Fruit fly (Drosophila melanogaster): ENCODE results near the gene mio.

The mio gene

dm6 chr2L:2202853-2203717, 14.0 kb upstream of the mio start:
- no peak for TF ChIP-seq D1 (tag; optimal IDR thresholded peaks at IDR 0.05)
- TF ChIP-seq CG13204 (GFP tag; optimal IDR thresholded peaks at IDR 0.05) = peak; percentile 96
- peak; percentile 64 for TF ChIP-seq CG14655 (GFP tag; optimal IDR thresholded peaks at IDR 0.05)
- TF ChIP-seq CG8301 (tag; optimal IDR thresholded peaks at IDR 0.05) = peak; percentile 56
- TF ChIP-seq CG10348 (GFP tag; IDR thresholded peaks at IDR 0.05) = 0 out of 2 replicates have a peak, but pooled peaks have one; percentile 6
- no peak for TF ChIP-seq CG17806 (tag; optimal IDR thresholded peaks at IDR 0.05)
- TF ChIP-seq CG4496 (GFP tag; IDR thresholded peaks at IDR 0.05) = peak; percentile 85
- TF ChIP-seq Snoo (tag; optimal IDR thresholded peaks at IDR 0.05) = peak; percentile 31
- TF ChIP-seq rn (GFP tag; IDR thresholded peaks at IDR 0.05) = peak; percentile 57; the same call in 1 of the 2 replicates
- TF ChIP-seq CG12605 (GFP tag; IDR thresholded peaks at IDR 0.05) = peak; percentile 29; the same call in 1 of the 2 replicates
- TF ChIP-seq CG8159 (tag; optimal IDR thresholded peaks at IDR 0.05) = peak; percentile 50
- TF ChIP-seq CG34367 (tag; optimal IDR thresholded peaks at IDR 0.05) = no peak
- peak; percentile 86 for TF ChIP-seq CG32121 (GFP tag; IDR thresholded peaks at IDR 0.05)
- peak; percentile 49 for TF ChIP-seq Pif1B (GFP tag; optimal IDR thresholded peaks at IDR 0.05)
- TF ChIP-seq fd96Ca (GFP tag; IDR thresholded peaks at IDR 0.05) = peak; percentile 81; the same call in 2 of the 3 replicates
- TF ChIP-seq Ets98B (GFP tag; IDR thresholded peaks at IDR 0.05) = peak; percentile 88
- no peak for TF ChIP-seq CG15710 (tag; optimal IDR thresholded peaks at IDR 0.05)
- peak; percentile 100 for TF ChIP-seq EcR (GFP tag; optimal IDR thresholded peaks at IDR 0.05)
- peak; percentile 32 for TF ChIP-seq gl (tag; optimal IDR thresholded peaks at IDR 0.05)
- peak; percentile 30 for TF ChIP-seq Pif1A (GFP tag; optimal IDR thresholded peaks at IDR 0.05)
- TF ChIP-seq CG9948 (tag; optimal IDR thresholded peaks at IDR 0.05) = no peak

- TF ChIP-seq CG9948 (tag; optimal IDR thresholded peaks at IDR 0.05) (no peak), rn (GFP tag; IDR thresholded peaks at IDR 0.05) (no peak), CG34367 (tag; optimal IDR thresholded peaks at IDR 0.05) (no peak), fd96Ca (GFP tag; IDR thresholded peaks at IDR 0.05) (no peak), CG12605 (GFP tag; IDR thresholded peaks at IDR 0.05) (no peak), CG8301 (tag; optimal IDR thresholded peaks at IDR 0.05) (no peak), D1 (tag; optimal IDR thresholded peaks at IDR 0.05) (no peak), EcR (GFP tag; optimal IDR thresholded peaks at IDR 0.05) (no peak), CG10348 (GFP tag; IDR thresholded peaks at IDR 0.05) (no peak), Ets98B (GFP tag; IDR thresholded peaks at IDR 0.05) (no peak), Pif1A (GFP tag; optimal IDR thresholded peaks at IDR 0.05) (no peak), CG8159 (tag; optimal IDR thresholded peaks at IDR 0.05) (no peak), CG17806 (tag; optimal IDR thresholded peaks at IDR 0.05) (no peak)
Observed at dm6 chr2L:2206066-2206465, 11.0 kb upstream of the mio start, which contains the start of gene CG31668. TSS of gene CG31668 (minus strand) at chr2L:2206166.

DNA sequence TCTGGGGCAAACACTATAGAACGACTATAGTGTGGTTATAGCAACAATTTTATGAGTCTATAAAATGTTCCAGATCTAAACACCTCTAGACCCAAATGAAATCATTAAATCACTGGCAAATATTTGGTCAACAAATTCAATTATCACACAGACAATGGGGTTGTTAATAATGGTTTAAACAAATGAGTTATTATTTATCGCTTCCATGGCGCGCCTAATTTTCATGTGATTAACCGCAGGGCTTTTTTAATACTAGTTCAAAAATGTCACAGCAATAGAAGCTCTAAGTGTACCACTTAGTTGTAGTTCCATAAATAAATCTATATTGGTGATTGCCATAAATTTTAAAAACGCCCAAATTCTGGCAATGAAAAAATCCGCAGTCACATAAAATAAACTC, 8.1 kb upstream of the mio start, which contains the start of gene CG33124:
Gene CG33124 (minus strand): TSS at position 101 of the 400 bp plus-strand sequence.
- TF ChIP-seq D1 (tag; optimal IDR thresholded peaks at IDR 0.05) = no peak
- TF ChIP-seq Ets98B (GFP tag; IDR thresholded peaks at IDR 0.05) = no peak

- TF ChIP-seq Pif1B (GFP tag; optimal IDR thresholded peaks at IDR 0.05) (no peak), rn (GFP tag; IDR thresholded peaks at IDR 0.05) (no peak), EcR (GFP tag; optimal IDR thresholded peaks at IDR 0.05) (no peak), CG14655 (GFP tag; optimal IDR thresholded peaks at IDR 0.05) (no peak)
Observed at dm6 chr2L:2212478-2212877, 4.6 kb upstream of the mio start, which contains the start of gene CG15385. TSS of gene CG15385 (minus strand) at chr2L:2212571.

DNA sequence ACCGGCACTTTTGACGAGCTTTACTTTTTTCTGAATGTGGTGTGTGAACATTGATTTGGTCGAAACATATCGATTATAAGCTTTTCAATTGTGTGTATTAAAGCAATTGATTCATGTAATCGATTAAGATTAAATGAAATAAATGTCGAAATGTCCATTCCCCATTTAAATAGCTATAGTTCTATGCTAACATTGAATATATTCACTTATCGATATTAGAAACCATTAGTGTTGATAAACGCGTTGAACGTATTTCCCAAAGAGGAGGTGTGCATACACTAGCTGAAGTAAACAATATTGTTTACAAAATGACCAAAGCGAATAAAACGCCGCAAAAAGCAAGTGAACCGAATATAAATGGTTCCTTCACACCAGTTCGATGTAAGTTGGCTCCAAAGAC, 3.1 kb upstream of the mio start, which contains the start of the genes Uch and CG34174:
Gene Uch (minus strand): TSS at position 208 of the 400 bp plus-strand sequence.
Gene CG34174 (plus strand): TSS at position 263 of the 400 bp plus-strand sequence.
- no peak for TF ChIP-seq CG9948 (tag; optimal IDR thresholded peaks at IDR 0.05)
- peak; percentile 15 for TF ChIP-seq Snoo (tag; optimal IDR thresholded peaks at IDR 0.05)
- no peak for TF ChIP-seq gl (tag; optimal IDR thresholded peaks at IDR 0.05)
- peak; percentile 67 for TF ChIP-seq CG15710 (tag; optimal IDR thresholded peaks at IDR 0.05)
- no peak for TF ChIP-seq CG17806 (tag; optimal IDR thresholded peaks at IDR 0.05)
- no peak for TF ChIP-seq CG14655 (GFP tag; optimal IDR thresholded peaks at IDR 0.05)
- no peak for TF ChIP-seq Ets98B (GFP tag; IDR thresholded peaks at IDR 0.05)
- TF ChIP-seq CG34367 (tag; optimal IDR thresholded peaks at IDR 0.05) = no peak
- no peak for TF ChIP-seq Pif1B (GFP tag; optimal IDR thresholded peaks at IDR 0.05)
- TF ChIP-seq CG32121 (GFP tag; IDR thresholded peaks at IDR 0.05) = no peak
- no peak for TF ChIP-seq EcR (GFP tag; optimal IDR thresholded peaks at IDR 0.05)
- no peak for TF ChIP-seq CG4496 (GFP tag; IDR thresholded peaks at IDR 0.05)
- no peak for TF ChIP-seq CG8159 (tag; optimal IDR thresholded peaks at IDR 0.05)
- no peak for TF ChIP-seq fd96Ca (GFP tag; IDR thresholded peaks at IDR 0.05)
- TF ChIP-seq CG12605 (GFP tag; IDR thresholded peaks at IDR 0.05) = no peak

DNA sequence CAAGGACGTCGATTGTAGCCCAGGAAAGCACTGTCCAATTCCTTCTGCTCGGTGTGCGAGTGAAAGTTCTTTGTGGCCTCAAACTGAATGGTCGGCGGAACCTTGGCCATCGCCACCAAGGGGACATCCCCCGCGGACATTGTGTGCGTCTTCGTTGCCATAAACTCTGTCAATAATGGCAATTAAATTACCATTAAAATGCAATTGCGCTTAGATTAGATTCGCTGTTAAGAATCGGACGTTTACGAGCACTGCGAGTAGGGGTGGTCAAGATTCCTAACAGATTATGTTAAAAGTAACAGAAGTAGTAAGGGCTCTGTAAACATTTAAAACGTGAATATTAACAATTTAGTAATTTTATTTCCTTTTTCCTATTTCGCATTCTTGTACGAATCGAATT, 1.0 kb upstream of the mio start, which contains the start of gene daed:
Gene daed (minus strand): TSS at position 247 of the 400 bp plus-strand sequence.
- no peak for TF ChIP-seq CG9948 (tag; optimal IDR thresholded peaks at IDR 0.05)
- TF ChIP-seq CG14655 (GFP tag; optimal IDR thresholded peaks at IDR 0.05) = no peak
- no peak for TF ChIP-seq Pif1B (GFP tag; optimal IDR thresholded peaks at IDR 0.05)
- no peak for TF ChIP-seq gl (tag; optimal IDR thresholded peaks at IDR 0.05)
- no peak for TF ChIP-seq CG34367 (tag; optimal IDR thresholded peaks at IDR 0.05)
- no peak for TF ChIP-seq CG13204 (GFP tag; optimal IDR thresholded peaks at IDR 0.05)
- no peak for TF ChIP-seq Snoo (tag; optimal IDR thresholded peaks at IDR 0.05)
- TF ChIP-seq CG15710 (tag; optimal IDR thresholded peaks at IDR 0.05) = no peak
- no peak for TF ChIP-seq CG4496 (GFP tag; IDR thresholded peaks at IDR 0.05)
